Fruit fly (Drosophila melanogaster) whole organism, embryonic: ENCODE data around the gene Eig71Eg.

Experiments used
- Abd-B ChIP-seq: fragments of 200-800 bp; sonication (Bioruptor generic); optimal IDR thresholded peaks from 2 replicates; lab custom pipeline; 2018; ENCODE audit warnings: missing biosample characterization, mild to moderate bottlenecking, missing genetic modification characterization, moderate library complexity
- CG10209 ChIP-seq: fragments of 200-800 bp; sonication (Bioruptor generic); optimal IDR thresholded peaks from 3 replicates; lab custom pipeline; 2017; ENCODE audit warnings: missing biosample characterization, mild to moderate bottlenecking, missing genetic modification characterization, missing genetic modification reagents
- CG1024 ChIP-seq: fragments of 200-800 bp; sonication (Bioruptor generic); IDR thresholded peaks from 2 replicates; pipeline ENCODE4 v1.3.6; 2022; ENCODE audit warnings: missing biosample characterization, missing genetic modification characterization
- CG11247 ChIP-seq: fragments of 200-800 bp; sonication (Bioruptor generic); IDR thresholded peaks from 2 replicates; pipeline ENCODE4 v1.3.6; 2022; ENCODE audit warnings: missing biosample characterization, missing genetic modification characterization
- CG11456 ChIP-seq: fragments of 200-800 bp; sonication (Bioruptor generic); IDR thresholded peaks from 3 replicates; pipeline ENCODE4 v1.3.6; 2022; ENCODE audit warnings: missing biosample characterization, missing genetic modification characterization
- CG12769 ChIP-seq: fragments of 200-800 bp; sonication (Bioruptor generic); optimal IDR thresholded peaks from 2 replicates; lab custom pipeline; 2019; ENCODE audit warnings: missing biosample characterization, mild to moderate bottlenecking, missing genetic modification characterization, moderate library complexity
- CG13424 ChIP-seq: fragments of 200-800 bp; sonication (Bioruptor generic); optimal IDR thresholded peaks from 2 replicates; lab custom pipeline; 2019; ENCODE audit warnings: missing biosample characterization, mild to moderate bottlenecking, missing genetic modification characterization, moderate library complexity
- CG15696 ChIP-seq: fragments of 200-800 bp; sonication (Bioruptor generic); optimal IDR thresholded peaks from 2 replicates; lab custom pipeline; 2019; ENCODE audit warnings: missing biosample characterization, mild to moderate bottlenecking, missing genetic modification characterization, moderate library complexity
- CG17361 ChIP-seq: fragments of 200-800 bp; sonication (Bioruptor generic); IDR thresholded peaks from 3 replicates; pipeline ENCODE4 v1.3.6; 2022; ENCODE audit warnings: missing biosample characterization, missing genetic modification characterization
- CG17385 ChIP-seq: fragments of 200-800 bp; sonication (Bioruptor generic); optimal IDR thresholded peaks from 3 replicates; lab custom pipeline; 2018; ENCODE audit warnings: missing biosample characterization, mild to moderate bottlenecking, missing genetic modification characterization
- CG1792 ChIP-seq: fragments of 200-800 bp; sonication (Bioruptor generic); optimal IDR thresholded peaks from 2 replicates; lab custom pipeline; 2016; ENCODE audit warnings: missing biosample characterization, missing genetic modification characterization
- CG18262 ChIP-seq: fragments of 200-800 bp; optimal IDR thresholded peaks from 3 replicates; lab custom pipeline; 2019; ENCODE audit warnings: missing biosample characterization, mild to moderate bottlenecking, missing genetic modification characterization, moderate library complexity
- CG18599 ChIP-seq: fragments of 200-800 bp; sonication (Bioruptor generic); optimal IDR thresholded peaks from 3 replicates; lab custom pipeline; 2017; ENCODE audit warnings: missing biosample characterization, missing genetic modification characterization, mild to moderate bottlenecking, moderate library complexity, missing genetic modification reagents
- CG18619 ChIP-seq: fragments of 200-800 bp; sonication (Bioruptor generic); optimal IDR thresholded peaks from 3 replicates; lab custom pipeline; 2017; ENCODE audit warnings: missing biosample characterization, mild to moderate bottlenecking, missing genetic modification characterization
- CG32767 ChIP-seq: fragments of 200-800 bp; sonication (Bioruptor generic); IDR thresholded peaks from 2 replicates; pipeline ENCODE4 v1.3.6; 2022; ENCODE audit warnings: missing biosample characterization, missing genetic modification characterization
- CG4360 ChIP-seq: fragments of 200-800 bp; sonication (Bioruptor generic); IDR thresholded peaks from 2 replicates; pipeline ENCODE4 v1.3.6; 2022; ENCODE audit warnings: missing biosample characterization, missing genetic modification characterization
- CG4424 ChIP-seq: fragments of 200-800 bp; sonication (Bioruptor generic); optimal IDR thresholded peaks from 3 replicates; lab custom pipeline; 2016; ENCODE audit warnings: missing biosample characterization, missing genetic modification characterization
- CG7745 ChIP-seq: fragments of 200-800 bp; sonication (Bioruptor generic); optimal IDR thresholded peaks from 2 replicates; lab custom pipeline; 2018; ENCODE audit warnings: missing biosample characterization, mild to moderate bottlenecking, missing genetic modification characterization, moderate library complexity
- CG7839 ChIP-seq: fragments of 200-800 bp; sonication (Bioruptor generic); optimal IDR thresholded peaks from 3 replicates; lab custom pipeline; 2018; ENCODE audit warnings: missing biosample characterization, mild to moderate bottlenecking, missing genetic modification characterization, moderate library complexity
- CTCF ChIP-seq: fragments of 200-800 bp; sonication (Bioruptor generic); optimal IDR thresholded peaks from 2 replicates; lab custom pipeline; 2017; ENCODE audit warnings: missing biosample characterization, mild to moderate bottlenecking, missing genetic modification characterization, moderate library complexity
- Camta ChIP-seq: fragments of 200-800 bp; sonication (Bioruptor generic); optimal IDR thresholded peaks from 2 replicates; lab custom pipeline; 2016; ENCODE audit warnings: missing biosample characterization, missing genetic modification characterization
- Elba2 ChIP-seq: fragments of 200-800 bp; sonication (Bioruptor generic); optimal IDR thresholded peaks from 3 replicates; lab custom pipeline; 2016; ENCODE audit warnings: missing biosample characterization, missing genetic modification characterization
- Hmx ChIP-seq: fragments of 200-800 bp; sonication (Bioruptor generic); optimal IDR thresholded peaks from 2 replicates; lab custom pipeline; 2016; ENCODE audit warnings: missing biosample characterization, missing genetic modification characterization
- Hr3 ChIP-seq: fragments of 200-800 bp; sonication (Bioruptor generic); optimal IDR thresholded peaks from 3 replicates; lab custom pipeline; 2016; ENCODE audit warnings: missing biosample characterization, missing genetic modification characterization
- Kr ChIP-seq: fragments of 200-800 bp; sonication (Bioruptor generic); optimal IDR thresholded peaks from 2 replicates; lab custom pipeline; 2017; ENCODE audit warnings: missing biosample characterization, mild to moderate bottlenecking, missing genetic modification characterization
- Neu2 ChIP-seq: fragments of 200-800 bp; sonication (Bioruptor generic); optimal IDR thresholded peaks from 3 replicates; lab custom pipeline; 2016; ENCODE audit warnings: missing biosample characterization, missing genetic modification characterization, borderline replicate concordance
- Optix ChIP-seq: fragments of 200-800 bp; sonication (Bioruptor generic); IDR thresholded peaks from 3 replicates; pipeline ENCODE4 v1.3.6; 2022; ENCODE audit warnings: missing biosample characterization, missing genetic modification characterization
- Sry-δ ChIP-seq: fragments of 200-800 bp; sonication (Bioruptor generic); optimal IDR thresholded peaks from 2 replicates; lab custom pipeline; 2016; ENCODE audit warnings: missing biosample characterization, missing genetic modification characterization
- Stat92E ChIP-seq, 3 experiments: fragments of >200 bp in 2 of 3; fragments of 200-800 bp in 1 of 3; sonication (Bioruptor generic) in 1 of 3; optimal IDR thresholded peaks; 2 replicates each; lab custom pipeline; 2017 to 2019; ENCODE audit warnings: missing biosample characterization in 3 of 3, missing genetic modification characterization in 3 of 3, mild to moderate bottlenecking in 1 of 3, moderate library complexity in 1 of 3
- Usf ChIP-seq: fragments of 200-800 bp; sonication (Bioruptor generic); optimal IDR thresholded peaks from 2 replicates; lab custom pipeline; 2017; ENCODE audit warnings: missing genotype, missing biosample characterization, missing genetic modification characterization
- Xbp1 ChIP-seq: fragments of 200-800 bp; sonication (Bioruptor generic); optimal IDR thresholded peaks from 3 replicates; lab custom pipeline; 2016; ENCODE audit warnings: missing biosample characterization, mild to moderate bottlenecking, missing genetic modification characterization
- abd-A ChIP-seq: fragments of 200-800 bp; sonication (Bioruptor generic); optimal IDR thresholded peaks from 3 replicates; lab custom pipeline; 2019; ENCODE audit warnings: missing biosample characterization, mild to moderate bottlenecking, missing genetic modification characterization, moderate library complexity
- amos ChIP-seq: fragments of 200-800 bp; sonication (Bioruptor generic); IDR thresholded peaks from 2 replicates; pipeline ENCODE4 v1.3.6; 2022; ENCODE audit warnings: missing biosample characterization, missing genetic modification characterization; ENCODE audit not compliant: partially characterized antibody
- az2 ChIP-seq: fragments of 200-800 bp; sonication (Bioruptor generic); optimal IDR thresholded peaks from 3 replicates; lab custom pipeline; 2016; ENCODE audit warnings: missing biosample characterization, missing genetic modification characterization
- br ChIP-seq: fragments of >200 bp; optimal IDR thresholded peaks from 2 replicates; lab custom pipeline; 2017
- chinmo ChIP-seq: fragments of 200-800 bp; sonication (Bioruptor generic); IDR thresholded peaks from 4 replicates; pipeline ENCODE4 v1.3.6; 2022; ENCODE audit warnings: missing biosample characterization, missing genetic modification characterization; ENCODE audit not compliant: partially characterized antibody
- chm ChIP-seq: fragments of 200-800 bp; sonication (Bioruptor generic); IDR thresholded peaks from 2 replicates; pipeline ENCODE4 v1.3.6; 2022; ENCODE audit warnings: missing biosample characterization, missing genetic modification characterization
- fd102C ChIP-seq: fragments of 200-800 bp; sonication (Bioruptor generic); optimal IDR thresholded peaks from 2 replicates; lab custom pipeline; 2018; ENCODE audit warnings: missing biosample characterization, mild to moderate bottlenecking, missing genetic modification characterization, moderate library complexity
- gcm ChIP-seq: fragments of 200-800 bp; sonication (Bioruptor generic); optimal IDR thresholded peaks from 2 replicates; lab custom pipeline; 2019; ENCODE audit warnings: missing biosample characterization, mild to moderate bottlenecking, missing genetic modification characterization, moderate library complexity
- grau ChIP-seq: fragments of 200-800 bp; optimal IDR thresholded peaks from 3 replicates; lab custom pipeline; 2019; ENCODE audit warnings: missing biosample characterization, mild to moderate bottlenecking, missing genetic modification characterization, moderate library complexity
- gsb-n ChIP-seq: fragments of 200-800 bp; sonication (Bioruptor generic); optimal IDR thresholded peaks from 3 replicates; lab custom pipeline; 2018; ENCODE audit warnings: missing biosample characterization, mild to moderate bottlenecking, missing genetic modification characterization
- kni ChIP-seq: fragments of 200-800 bp; sonication (Bioruptor generic); optimal IDR thresholded peaks from 3 replicates; lab custom pipeline; 2017; ENCODE audit warnings: mild to moderate bottlenecking, missing biosample characterization, missing genetic modification reagents, missing genetic modification characterization
- mld ChIP-seq: fragments of 200-800 bp; sonication (Bioruptor generic); IDR thresholded peaks from 3 replicates; pipeline ENCODE4 v1.3.6; 2022; ENCODE audit warnings: missing biosample characterization, missing genetic modification characterization; ENCODE audit not compliant: partially characterized antibody
- oc ChIP-seq: fragments of 200-800 bp; sonication (Bioruptor generic); optimal IDR thresholded peaks from 2 replicates; lab custom pipeline; 2018; ENCODE audit warnings: missing biosample characterization, mild to moderate bottlenecking, missing genetic modification characterization, moderate library complexity
- odd ChIP-seq: fragments of 200-800 bp; sonication (Bioruptor generic); optimal IDR thresholded peaks from 2 replicates; lab custom pipeline; 2017; ENCODE audit warnings: missing biosample characterization, mild to moderate bottlenecking, missing genetic modification characterization
- sc ChIP-seq, 3 experiments: fragments of >200 bp in 2 of 3; fragments of 200-800 bp in 1 of 3; sonication (Bioruptor generic) in 1 of 3; optimal IDR thresholded peaks; 2 replicates in 2 of 3; 3 replicates in 1 of 3; lab custom pipeline; 2017; ENCODE audit warnings: mild to moderate bottlenecking in 1 of 3, missing biosample characterization in 1 of 3, missing genetic modification characterization in 1 of 3, missing genetic modification reagents in 1 of 3
- shn ChIP-seq: fragments of 200-800 bp; sonication (Bioruptor generic); optimal IDR thresholded peaks from 3 replicates; lab custom pipeline; 2016; ENCODE audit warnings: missing biosample characterization, missing genetic modification characterization
- slp2 ChIP-seq: fragments of 200-800 bp; sonication (Bioruptor generic); optimal IDR thresholded peaks from 2 replicates; lab custom pipeline; 2016; ENCODE audit warnings: missing biosample characterization, missing genetic modification characterization
- tio ChIP-seq: fragments of 200-800 bp; sonication (Bioruptor generic); optimal IDR thresholded peaks from 2 replicates; lab custom pipeline; 2017; ENCODE audit warnings: missing biosample characterization, missing genetic modification characterization, inconsistent platforms
- zen ChIP-seq: fragments of 200-800 bp; sonication (Bioruptor generic); optimal IDR thresholded peaks from 3 replicates; lab custom pipeline; 2018; ENCODE audit warnings: missing biosample characterization, mild to moderate bottlenecking, missing genetic modification characterization, moderate library complexity
- zfh1 ChIP-seq: fragments of 200-800 bp; sonication (Bioruptor generic); IDR thresholded peaks from 3 replicates; pipeline ENCODE4 v1.3.6; 2022; ENCODE audit warnings: missing biosample characterization, missing genetic modification characterization

Eig71Eg gene

DNA sequence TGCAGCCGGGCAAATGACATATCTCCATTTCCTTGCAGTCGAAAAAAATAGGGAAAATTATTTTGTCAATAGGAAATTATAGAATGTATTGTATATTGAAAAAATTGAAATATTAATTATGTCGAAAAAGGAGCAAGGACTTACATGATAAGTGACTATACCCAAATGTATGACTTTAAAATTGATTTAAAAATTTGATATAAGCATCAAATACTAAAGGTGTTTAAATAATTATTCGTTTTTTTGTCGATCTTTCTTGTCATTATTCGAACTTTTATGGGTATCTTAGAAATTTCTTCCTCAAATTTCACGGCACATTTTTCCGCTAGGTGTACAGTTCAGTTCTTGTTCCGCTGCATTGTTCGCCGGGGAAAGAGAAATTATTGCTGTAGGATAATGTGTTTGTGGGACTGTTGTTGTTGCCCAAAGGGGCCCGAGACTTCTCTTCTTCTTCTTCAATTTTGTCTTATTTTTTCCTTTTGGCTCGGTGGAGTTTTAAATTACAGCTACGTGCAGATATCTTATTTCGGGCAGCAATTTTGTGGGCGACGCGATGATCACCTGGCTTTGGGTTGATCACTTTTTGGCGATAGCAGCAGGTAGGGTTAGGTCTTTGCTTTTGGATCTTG is 43.0 kb downstream of the Eig71Eg start (continued):
- peak; percentile 42 for TF ChIP-seq CG13424
- TF ChIP-seq CG7839 (tag; lab: Kevin White, UChicago), result peak; percentile 57
- peak; percentile 76 for TF ChIP-seq gsb-n (tag; lab: Kevin White, UChicago)
- TF ChIP-seq CG4424, result peak; percentile 49
- peak; percentile 4 for TF ChIP-seq Hmx
- TF ChIP-seq Abd-B (GFP tag; lab: Kevin White, UChicago), result peak; percentile 48
- TF ChIP-seq CG11247 (GFP tag; lab: Robert Waterston, UW), result no peak
- TF ChIP-seq zen, result peak; percentile 73
- TF ChIP-seq az2 (GFP tag; lab: Kevin White, UChicago), result peak; percentile 51
- TF ChIP-seq Neu2 (GFP tag; lab: Kevin White, UChicago), result peak; percentile 59
- TF ChIP-seq CTCF (GFP tag; lab: Kevin White, UChicago), result no peak
- peak; percentile 6 for TF ChIP-seq CG18619
- peak; percentile 70 for TF ChIP-seq CG17385
- peak; percentile 48 for TF ChIP-seq tio (GFP tag; lab: Kevin White, UChicago)
- peak; percentile 86 for TF ChIP-seq Elba2
- peak; percentile 83 for TF ChIP-seq CG18262
- no peak for TF ChIP-seq Optix (GFP tag; lab: Robert Waterston, UW)
- TF ChIP-seq chm, result no peak
- TF ChIP-seq CG15696 (tag; lab: Kevin White, UChicago), result peak; percentile 93
- TF ChIP-seq gcm (GFP tag; lab: Kevin White, UChicago), result peak; percentile 56
- TF ChIP-seq slp2 (GFP tag; lab: Kevin White, UChicago), result no peak
- TF ChIP-seq Stat92E (GFP tag; optimal IDR thresholded peaks at IDR 0.05; lab: Kevin White, UChicago), result peak in 1 of 3 experiments; percentile 23
- peak; percentile 95 for TF ChIP-seq CG4360 (GFP tag; lab: Robert Waterston, UW)
- TF ChIP-seq Hr3 (GFP tag; lab: Kevin White, UChicago), result peak; percentile 26
- peak; percentile 14 for TF ChIP-seq Usf (GFP tag; lab: Kevin White, UChicago)
- peak; percentile 77 for TF ChIP-seq fd102C
- TF ChIP-seq sc (optimal IDR thresholded peaks at IDR 0.05; lab: Kevin White, UChicago), result no peak
- TF ChIP-seq sc (GFP tag; optimal IDR thresholded peaks at IDR 0.05; lab: Kevin White, UChicago), result peak; percentile 58
- TF ChIP-seq kni (GFP tag; lab: Kevin White, UChicago), result no peak
- TF ChIP-seq mld, result no peak
- no peak for TF ChIP-seq CG7745 (tag; lab: Kevin White, UChicago)
- TF ChIP-seq CG1024 (GFP tag; lab: Robert Waterston, UW), result no peak
- TF ChIP-seq br (lab: Kevin White, UChicago), result no peak
- TF ChIP-seq zfh1 (GFP tag; lab: Robert Waterston, UW), result 0 out of 3 replicates have a peak, but pooled peaks have one; percentile 21
- peak; percentile 23; the same call in 1 of the 2 replicates for TF ChIP-seq CG32767 (GFP tag; lab: Robert Waterston, UW)
- TF ChIP-seq CG17361 (GFP tag; lab: Robert Waterston, UW), result peak; percentile 66; the same call in 2 of the 3 replicates

DNA sequence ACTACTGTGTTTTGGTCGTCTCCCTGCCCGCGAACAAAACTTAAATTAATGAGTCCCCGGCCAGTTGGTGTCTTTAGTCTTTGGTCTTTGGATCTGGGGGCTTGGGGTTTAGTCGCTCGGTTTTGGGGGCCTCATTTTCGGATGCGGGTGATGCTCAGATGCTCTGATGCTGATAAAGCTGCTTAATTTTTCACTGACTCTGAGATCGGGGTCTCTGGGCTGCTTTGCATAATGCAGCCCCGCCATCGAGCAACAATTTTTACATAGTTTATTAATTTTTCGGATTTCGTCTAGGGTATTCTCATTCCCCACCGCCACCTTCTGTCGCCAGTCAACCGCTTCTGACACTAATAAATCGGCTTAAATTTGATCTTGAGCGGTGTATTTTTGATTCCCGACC is 44.8 kb downstream of the Eig71Eg start:
- TF ChIP-seq Camta (GFP tag; lab: Kevin White, UChicago), result no peak
- TF ChIP-seq Xbp1, result no peak
- no peak for TF ChIP-seq shn (GFP tag; lab: Kevin White, UChicago)
- no peak for TF ChIP-seq grau (tag; lab: Kevin White, UChicago)
- TF ChIP-seq amos (GFP tag; lab: Robert Waterston, UW), result no peak
- TF ChIP-seq oc (tag; lab: Kevin White, UChicago), result peak; percentile 94
- no peak for TF ChIP-seq CG1792 (GFP tag; lab: Kevin White, UChicago)
- 0 out of 4 replicates have a peak, but pooled peaks have one; percentile 51 for TF ChIP-seq chinmo
- TF ChIP-seq abd-A, result peak; percentile 19
- no peak for TF ChIP-seq CG10209 (GFP tag; lab: Kevin White, UChicago)
- TF ChIP-seq CG18599 (GFP tag; lab: Kevin White, UChicago), result no peak
- peak; percentile 1 for TF ChIP-seq CG12769 (tag; lab: Kevin White, UChicago)
- no peak for TF ChIP-seq CG11456
- TF ChIP-seq Kr (GFP tag; lab: Kevin White, UChicago), result no peak
- TF ChIP-seq Sry-δ (GFP tag; lab: Kevin White, UChicago), result no peak
- no peak for TF ChIP-seq odd (GFP tag; lab: Kevin White, UChicago)
